Worm (Caenorhabditis elegans): Measurements from ENCODE around the gene Y105C5B.15.

DNA sequence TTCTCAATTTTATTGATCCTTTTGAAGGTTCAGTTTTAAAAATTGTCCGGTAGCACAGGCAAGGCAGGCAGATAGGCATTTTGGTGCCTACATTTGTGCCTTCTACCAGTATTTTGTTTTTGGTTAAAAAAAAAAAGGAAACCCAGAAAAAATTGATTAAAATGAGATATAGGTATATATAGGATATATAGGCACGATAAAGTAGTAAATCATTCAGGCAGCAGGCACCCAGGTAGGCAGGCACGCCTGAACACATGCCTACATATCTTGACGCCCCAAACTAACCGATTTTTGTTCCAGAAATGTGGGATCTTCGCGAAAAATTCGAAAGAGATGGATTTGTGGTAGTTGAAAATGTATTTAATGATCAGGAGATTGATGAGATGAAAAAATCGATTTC lies 21.5 kb upstream of the Y105C5B.15 start, which contains the start of gene Y105C5B.9:
- no peak for TF ChIP-seq pha-4 (tag; optimal IDR thresholded peaks at IDR 0.05)
- no peak for TF ChIP-seq mdl-1 (tag; optimal IDR thresholded peaks at IDR 0.05)
- TF ChIP-seq fkh-2 (tag; optimal IDR thresholded peaks at IDR 0.05): no peak
